Worm (Caenorhabditis elegans) whole organism, L4 larva: ENCODE data around the gene fbxa-151.

Source experiments
- ama-1 ChIP-seq: fragments of 150-350 bp; optimal IDR thresholded peaks from 2 replicates; lab custom pipeline; 2014; ENCODE audit warnings: inconsistent platforms, mixed read lengths
- ceh-28 ChIP-seq: fragments of 150-350 bp; optimal IDR thresholded peaks from 2 replicates; lab custom pipeline; 2014; ENCODE audit warnings: missing biosample characterization, missing genetic modification reagents, missing genetic modification characterization
- egl-43 ChIP-seq: fragments of 200-800 bp; sonication (Bioruptor generic); IDR thresholded peaks from 2 replicates; pipeline ENCODE4 v1.3.6; 2022; ENCODE audit warnings: missing genetic modification reagents, missing genetic modification characterization, missing compliant biosample characterization
- fos-1 ChIP-seq: fragments of 150-350 bp; optimal IDR thresholded peaks from 2 replicates; lab custom pipeline; 2014; ENCODE audit warnings: missing biosample characterization, missing genetic modification characterization
- mes-2 ChIP-seq: sonication (generic microtip); optimal IDR thresholded peaks from 2 replicates; lab custom pipeline; 2016; ENCODE audit warnings: missing genotype, mild to moderate bottlenecking, missing genetic modification characterization, missing compliant biosample characterization; ENCODE audit not compliant: poor library complexity, severe bottlenecking
- nhr-28 ChIP-seq: fragments of 150-350 bp; optimal IDR thresholded peaks from 2 replicates; lab custom pipeline; 2014; ENCODE audit warnings: missing biosample characterization, missing genetic modification characterization
- nhr-48 ChIP-seq: sonication (generic microtip); optimal IDR thresholded peaks from 2 replicates; lab custom pipeline; 2016; ENCODE audit warnings: mild to moderate bottlenecking, missing genetic modification characterization, missing compliant biosample characterization
- nhr-6 ChIP-seq: fragments of 150-350 bp; optimal IDR thresholded peaks from 2 replicates; lab custom pipeline; 2014; ENCODE audit warnings: missing biosample characterization, missing genetic modification characterization
- pqm-1 ChIP-seq: sonication (generic microtip); optimal IDR thresholded peaks from 2 replicates; lab custom pipeline; 2017; ENCODE audit warnings: missing biosample characterization, missing genetic modification characterization
- snpc-4 ChIP-seq: fragments of 150-350 bp; optimal IDR thresholded peaks from 2 replicates; lab custom pipeline; 2014; ENCODE audit warnings: missing biosample characterization, missing genetic modification characterization

DNA sequence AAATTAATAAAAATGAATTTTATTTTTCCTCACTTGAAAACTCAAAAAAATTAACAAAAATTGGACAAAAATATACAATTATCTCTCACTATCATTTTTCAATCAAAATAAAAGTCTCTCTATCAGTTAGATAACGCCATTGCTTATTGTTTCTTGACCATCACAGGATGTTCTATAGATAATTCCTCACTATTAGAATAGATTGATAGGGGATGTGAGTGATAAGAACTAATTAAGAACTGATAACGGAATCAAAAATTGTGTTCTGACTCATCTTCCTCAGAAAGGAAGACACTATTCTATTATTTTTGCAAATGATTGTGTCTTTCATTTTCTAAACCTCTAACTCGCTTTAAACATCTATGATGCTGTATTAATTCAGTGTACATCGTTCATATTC, 22.4 kb upstream of the fbxa-151 start:
- TF ChIP-seq nhr-48 (no peak), mes-2 (tag; lab: Kevin White, UChicago) (no peak), ama-1 (lab: Kevin White, UChicago) (no peak), ceh-28 (no peak), pqm-1 (peak; percentile 53), snpc-4 (tag; lab: Kevin White, UChicago) (no peak), nhr-28 (tag; lab: Kevin White, UChicago) (peak; percentile 39), nhr-6 (no peak), fos-1 (tag; lab: Kevin White, UChicago) (no peak), egl-43 (GFP tag; lab: Robert Waterston, UW) (no peak)
